Fruit fly (Drosophila melanogaster) whole organism, embryonic: ENCODE data around the gene Socs36E.

ENCODE experiments used
- Adf1 ChIP-seq: fragments of 200-800 bp; sonication (Bioruptor generic); IDR thresholded peaks from 2 replicates; pipeline ENCODE4 v1.3.6; 2022; ENCODE audit warnings: missing biosample characterization, missing genetic modification characterization
- B-H2 ChIP-seq: fragments of 200-800 bp; sonication (Bioruptor generic); optimal IDR thresholded peaks from 2 replicates; lab custom pipeline; 2018; ENCODE audit warnings: missing biosample characterization, mild to moderate bottlenecking, missing genetic modification characterization
- BtbVII ChIP-seq: fragments of 200-800 bp; sonication (Bioruptor generic); optimal IDR thresholded peaks from 3 replicates; lab custom pipeline; 2017; ENCODE audit warnings: missing biosample characterization, mild to moderate bottlenecking, missing genetic modification characterization
- Bteb2 ChIP-seq: fragments of 200-800 bp; sonication (Bioruptor generic); optimal IDR thresholded peaks from 2 replicates; lab custom pipeline; 2016; ENCODE audit warnings: missing biosample characterization, missing genetic modification characterization
- CG11456 ChIP-seq: fragments of 200-800 bp; sonication (Bioruptor generic); IDR thresholded peaks from 3 replicates; pipeline ENCODE4 v1.3.6; 2022; ENCODE audit warnings: missing biosample characterization, missing genetic modification characterization
- CG12219 ChIP-seq: fragments of 200-800 bp; sonication (Bioruptor generic); optimal IDR thresholded peaks from 3 replicates; lab custom pipeline; 2018; ENCODE audit warnings: missing biosample characterization, mild to moderate bottlenecking, missing genetic modification characterization
- CG13287 ChIP-seq: fragments of 200-800 bp; sonication (Bioruptor generic); IDR thresholded peaks from 2 replicates; pipeline ENCODE4 v1.3.6; 2022; ENCODE audit warnings: missing biosample characterization, missing genetic modification characterization; ENCODE audit not compliant: partially characterized antibody
- CG13424 ChIP-seq: fragments of 200-800 bp; sonication (Bioruptor generic); optimal IDR thresholded peaks from 2 replicates; lab custom pipeline; 2019; ENCODE audit warnings: missing biosample characterization, mild to moderate bottlenecking, missing genetic modification characterization, moderate library complexity
- CG13775 ChIP-seq: fragments of 200-800 bp; sonication (Bioruptor generic); optimal IDR thresholded peaks from 3 replicates; lab custom pipeline; 2017; ENCODE audit warnings: missing biosample characterization, mild to moderate bottlenecking, missing genetic modification characterization
- CG14441 ChIP-seq: fragments of 200-800 bp; sonication (Bioruptor generic); IDR thresholded peaks from 2 replicates; pipeline ENCODE4 v1.3.6; 2022; ENCODE audit warnings: missing biosample characterization, missing genetic modification characterization
- CG15073 ChIP-seq: fragments of 200-800 bp; sonication (Bioruptor generic); optimal IDR thresholded peaks from 2 replicates; lab custom pipeline; 2016; ENCODE audit warnings: missing biosample characterization, missing genetic modification characterization
- CG1603 ChIP-seq: fragments of 200-800 bp; sonication (Bioruptor generic); optimal IDR thresholded peaks from 2 replicates; lab custom pipeline; 2019; ENCODE audit warnings: missing biosample characterization, mild to moderate bottlenecking, missing genetic modification characterization, moderate library complexity
- CG16779 ChIP-seq: fragments of 200-800 bp; sonication (Bioruptor generic); IDR thresholded peaks from 2 replicates; pipeline ENCODE4 v1.3.6; 2022; ENCODE audit warnings: missing biosample characterization, missing genetic modification characterization
- CG17385 ChIP-seq: fragments of 200-800 bp; sonication (Bioruptor generic); optimal IDR thresholded peaks from 3 replicates; lab custom pipeline; 2018; ENCODE audit warnings: missing biosample characterization, mild to moderate bottlenecking, missing genetic modification characterization
- CG18599 ChIP-seq: fragments of 200-800 bp; sonication (Bioruptor generic); optimal IDR thresholded peaks from 3 replicates; lab custom pipeline; 2017; ENCODE audit warnings: missing biosample characterization, missing genetic modification characterization, mild to moderate bottlenecking, moderate library complexity, missing genetic modification reagents
- CG2116 ChIP-seq: fragments of 200-800 bp; sonication (Bioruptor generic); optimal IDR thresholded peaks from 3 replicates; lab custom pipeline; 2018; ENCODE audit warnings: missing biosample characterization, mild to moderate bottlenecking, missing genetic modification characterization
- CG2678 ChIP-seq: fragments of 200-800 bp; sonication (Bioruptor generic); optimal IDR thresholded peaks from 3 replicates; lab custom pipeline; 2019; ENCODE audit warnings: missing biosample characterization, mild to moderate bottlenecking, missing genetic modification characterization, moderate library complexity
- CG2875 ChIP-seq: fragments of 200-800 bp; sonication (Bioruptor generic); optimal IDR thresholded peaks from 2 replicates; lab custom pipeline; 2017; ENCODE audit warnings: missing biosample characterization, mild to moderate bottlenecking, missing genetic modification characterization, missing genetic modification reagents
- CG3407 ChIP-seq: fragments of 200-800 bp; sonication (Bioruptor generic); optimal IDR thresholded peaks from 2 replicates; lab custom pipeline; 2018; ENCODE audit warnings: missing biosample characterization, mild to moderate bottlenecking, missing genetic modification characterization
- CG4424 ChIP-seq: fragments of 200-800 bp; sonication (Bioruptor generic); optimal IDR thresholded peaks from 3 replicates; lab custom pipeline; 2016; ENCODE audit warnings: missing biosample characterization, missing genetic modification characterization
- CG4617 ChIP-seq: fragments of 200-800 bp; sonication (Bioruptor generic); optimal IDR thresholded peaks from 3 replicates; lab custom pipeline; 2016; ENCODE audit warnings: missing biosample characterization, missing genetic modification characterization, borderline replicate concordance
- CG8765 ChIP-seq: fragments of 200-800 bp; sonication (Bioruptor generic); IDR thresholded peaks from 2 replicates; pipeline ENCODE4 v1.3.6; 2022; ENCODE audit warnings: missing biosample characterization, missing genetic modification characterization
- CG9817 ChIP-seq: fragments of 200-800 bp; sonication (Bioruptor generic); optimal IDR thresholded peaks from 2 replicates; lab custom pipeline; 2018; ENCODE audit warnings: missing biosample characterization, mild to moderate bottlenecking, missing genetic modification characterization, moderate library complexity
- CHES-1-like ChIP-seq: fragments of 200-800 bp; sonication (Bioruptor generic); optimal IDR thresholded peaks from 2 replicates; lab custom pipeline; 2016; ENCODE audit warnings: missing biosample characterization, missing genetic modification characterization
- D ChIP-seq, 2 experiments: fragments of 200-800 bp in 1 of 2; fragments of >200 bp in 1 of 2; sonication (Bioruptor generic) in 1 of 2; optimal IDR thresholded peaks; 2 replicates in 1 of 2; 3 replicates in 1 of 2; lab custom pipeline; 2017; ENCODE audit warnings: mild to moderate bottlenecking in 1 of 2, missing biosample characterization in 1 of 2, missing genetic modification characterization in 1 of 2, missing genetic modification reagents in 1 of 2
- Doc3 ChIP-seq: fragments of 200-800 bp; sonication (Bioruptor generic); IDR thresholded peaks from 3 replicates; pipeline ENCODE4 v1.3.6; 2022; ENCODE audit warnings: missing biosample characterization, missing genetic modification characterization; ENCODE audit not compliant: partially characterized antibody
- Dp ChIP-seq: fragments of 200-800 bp; sonication (Bioruptor generic); optimal IDR thresholded peaks from 2 replicates; lab custom pipeline; 2018; ENCODE audit warnings: missing biosample characterization, mild to moderate bottlenecking, missing genetic modification characterization, moderate library complexity
- Hey ChIP-seq: fragments of 200-800 bp; sonication (Bioruptor generic); optimal IDR thresholded peaks from 3 replicates; lab custom pipeline; 2018; ENCODE audit warnings: missing biosample characterization, mild to moderate bottlenecking, missing genetic modification characterization
- Hr51 ChIP-seq, 2 experiments: fragments of 200-800 bp; sonication (Bioruptor generic); optimal IDR thresholded peaks; 2 replicates in 1 of 2; 3 replicates in 1 of 2; lab custom pipeline; 2016 to 2018; ENCODE audit warnings: missing biosample characterization in 2 of 2, missing genetic modification characterization in 2 of 2, mild to moderate bottlenecking in 1 of 2, moderate library complexity in 1 of 2
- Hsf ChIP-seq: fragments of 200-800 bp; sonication (Bioruptor generic); optimal IDR thresholded peaks from 3 replicates; lab custom pipeline; 2016; ENCODE audit warnings: missing biosample characterization, missing genetic modification characterization
- Jarid2 ChIP-seq: fragments of 200-800 bp; sonication (Bioruptor generic); optimal IDR thresholded peaks from 3 replicates; lab custom pipeline; 2017; ENCODE audit warnings: mild to moderate bottlenecking, missing biosample characterization, missing genetic modification reagents, missing genetic modification characterization
- Myb ChIP-seq: fragments of 200-800 bp; sonication (Bioruptor generic); optimal IDR thresholded peaks from 2 replicates; lab custom pipeline; 2016; ENCODE audit warnings: missing biosample characterization, missing genetic modification characterization
- Nf-YC ChIP-seq: fragments of 200-800 bp; optimal IDR thresholded peaks from 3 replicates; lab custom pipeline; 2019; ENCODE audit warnings: missing biosample characterization, mild to moderate bottlenecking, missing genetic modification characterization, moderate library complexity
- PHDP ChIP-seq: fragments of 200-800 bp; sonication (Bioruptor generic); optimal IDR thresholded peaks from 3 replicates; lab custom pipeline; 2018; ENCODE audit warnings: missing biosample characterization, mild to moderate bottlenecking, missing genetic modification characterization, moderate library complexity
- Six4 ChIP-seq: fragments of 200-800 bp; sonication (Bioruptor generic); optimal IDR thresholded peaks from 2 replicates; lab custom pipeline; 2016; ENCODE audit warnings: missing biosample characterization, missing genetic modification characterization
- Sox100B ChIP-seq: fragments of 200-800 bp; sonication (Bioruptor generic); optimal IDR thresholded peaks from 3 replicates; lab custom pipeline; 2018; ENCODE audit warnings: missing biosample characterization, mild to moderate bottlenecking, missing genetic modification characterization
- amos ChIP-seq: fragments of 200-800 bp; sonication (Bioruptor generic); IDR thresholded peaks from 2 replicates; pipeline ENCODE4 v1.3.6; 2022; ENCODE audit warnings: missing biosample characterization, missing genetic modification characterization; ENCODE audit not compliant: partially characterized antibody
- bsh ChIP-seq, 2 experiments: fragments of 200-800 bp; sonication (Bioruptor generic); optimal IDR thresholded peaks; 2 replicates each; lab custom pipeline; 2017 to 2018; ENCODE audit warnings: mild to moderate bottlenecking in 2 of 2, missing biosample characterization in 2 of 2, missing genetic modification characterization in 2 of 2, moderate library complexity in 1 of 2
- crc ChIP-seq: fragments of 200-800 bp; sonication (Bioruptor generic); optimal IDR thresholded peaks from 2 replicates; lab custom pipeline; 2016; ENCODE audit warnings: missing biosample characterization, missing genetic modification characterization
- dati ChIP-seq: fragments of 200-800 bp; sonication (Bioruptor generic); IDR thresholded peaks from 2 replicates; pipeline ENCODE4 v1.3.6; 2022; ENCODE audit warnings: missing biosample characterization, missing genetic modification characterization
- eyg ChIP-seq: fragments of 200-800 bp; sonication (Bioruptor generic); optimal IDR thresholded peaks from 3 replicates; lab custom pipeline; 2016; ENCODE audit warnings: missing biosample characterization, missing genetic modification characterization
- kah ChIP-seq: fragments of 200-800 bp; sonication (Bioruptor generic); optimal IDR thresholded peaks from 2 replicates; lab custom pipeline; 2018; ENCODE audit warnings: missing biosample characterization, mild to moderate bottlenecking, missing genetic modification characterization
- kay ChIP-seq: fragments of 200-800 bp; sonication (Bioruptor generic); optimal IDR thresholded peaks from 2 replicates; lab custom pipeline; 2016; ENCODE audit warnings: missing biosample characterization, missing genetic modification characterization
- luna ChIP-seq: fragments of 200-800 bp; sonication (Bioruptor generic); optimal IDR thresholded peaks from 2 replicates; lab custom pipeline; 2016; ENCODE audit warnings: missing biosample characterization, missing genetic modification characterization
- oc ChIP-seq: fragments of 200-800 bp; sonication (Bioruptor generic); optimal IDR thresholded peaks from 2 replicates; lab custom pipeline; 2018; ENCODE audit warnings: missing biosample characterization, mild to moderate bottlenecking, missing genetic modification characterization, moderate library complexity
- otp ChIP-seq: fragments of 200-800 bp; sonication (Bioruptor generic); IDR thresholded peaks from 3 replicates; pipeline ENCODE4, ENCODE4 v1.3.6; 2022; ENCODE audit warnings: missing biosample characterization, missing genetic modification characterization
- run ChIP-seq: fragments of 200-800 bp; sonication (Bioruptor generic); optimal IDR thresholded peaks from 3 replicates; lab custom pipeline; 2018; ENCODE audit warnings: missing biosample characterization, mild to moderate bottlenecking, missing genetic modification characterization
- sqz ChIP-seq: fragments of 200-800 bp; sonication (Bioruptor generic); optimal IDR thresholded peaks from 3 replicates; lab custom pipeline; 2018; ENCODE audit warnings: missing biosample characterization, mild to moderate bottlenecking, missing genetic modification characterization
- zen ChIP-seq: fragments of 200-800 bp; sonication (Bioruptor generic); optimal IDR thresholded peaks from 3 replicates; lab custom pipeline; 2018; ENCODE audit warnings: missing biosample characterization, mild to moderate bottlenecking, missing genetic modification characterization, moderate library complexity

The Socs36E gene

dm6 chr2L:18147511-18148072 lies 4.6 kb downstream of the Socs36E start (continued):
- peak; percentile 9 for TF ChIP-seq BtbVII (GFP tag; lab: Kevin White, UChicago)
- TF ChIP-seq crc (GFP tag; lab: Kevin White, UChicago): no peak
- no peak for TF ChIP-seq Six4 (GFP tag; lab: Kevin White, UChicago)
- no peak for TF ChIP-seq Dp (GFP tag; lab: Kevin White, UChicago)
- TF ChIP-seq Sox100B (GFP tag; lab: Kevin White, UChicago): no peak
- TF ChIP-seq run: no peak
- TF ChIP-seq bsh (GFP tag; optimal IDR thresholded peaks at IDR 0.05; lab: Kevin White, UChicago): no peak
- TF ChIP-seq dati (GFP tag; lab: Robert Waterston, UW): no peak
- TF ChIP-seq CG12219: no peak
- no peak for TF ChIP-seq CG13775
- TF ChIP-seq Hey (tag; lab: Kevin White, UChicago): peak; percentile 56
- no peak for TF ChIP-seq CG2875 (GFP tag; lab: Kevin White, UChicago)
- no peak for TF ChIP-seq kah (GFP tag; lab: Kevin White, UChicago)
- no peak for TF ChIP-seq Hr51 (GFP tag; optimal IDR thresholded peaks at IDR 0.05; lab: Kevin White, UChicago)
- no peak for TF ChIP-seq Doc3 (GFP tag; lab: Robert Waterston, UW)
- no peak for TF ChIP-seq CG4424
- no peak; the same call in 1 of the 2 replicates for TF ChIP-seq amos
- TF ChIP-seq CG1603 (tag; lab: Kevin White, UChicago): no peak
- no peak for TF ChIP-seq CG2678
- TF ChIP-seq CG3407 (GFP tag; lab: Kevin White, UChicago): no peak
- no peak for TF ChIP-seq CG11456 (GFP tag; lab: Robert Waterston, UW)
- no peak for TF ChIP-seq eyg (GFP tag; lab: Kevin White, UChicago)
- no peak for TF ChIP-seq D (optimal IDR thresholded peaks at IDR 0.05; lab: Kevin White, UChicago)
- no peak for TF ChIP-seq D (GFP tag; optimal IDR thresholded peaks at IDR 0.05; lab: Kevin White, UChicago)
- TF ChIP-seq Bteb2 (GFP tag; lab: Kevin White, UChicago): no peak
- TF ChIP-seq Nf-YC (tag; lab: Kevin White, UChicago): no peak
- TF ChIP-seq CG16779 (GFP tag; lab: Robert Waterston, UW): no peak
- TF ChIP-seq CG15073 (GFP tag; lab: Kevin White, UChicago): no peak
- no peak for TF ChIP-seq CG4617
- no peak for TF ChIP-seq CG2116 (GFP tag; lab: Kevin White, UChicago)
- no peak for TF ChIP-seq CG9817 (tag; lab: Kevin White, UChicago)
- no peak for TF ChIP-seq luna (GFP tag; lab: Kevin White, UChicago)
- TF ChIP-seq Myb: no peak
- TF ChIP-seq B-H2 (GFP tag; lab: Kevin White, UChicago): peak; percentile 13
- TF ChIP-seq CG18599 (GFP tag; lab: Kevin White, UChicago): peak; percentile 17
- no peak for TF ChIP-seq CG13287 (GFP tag; lab: Robert Waterston, UW)
- no peak for TF ChIP-seq Jarid2 (GFP tag; lab: Kevin White, UChicago)
- TF ChIP-seq CG17385 (GFP tag; lab: Kevin White, UChicago): no peak
- TF ChIP-seq kay: no peak
- peak; percentile 21; the same call in 1 of the 2 replicates for TF ChIP-seq Adf1 (GFP tag; lab: Robert Waterston, UW)
- TF ChIP-seq sqz (GFP tag; lab: Kevin White, UChicago): no peak
- no peak for TF ChIP-seq zen (tag; lab: Kevin White, UChicago)
- no peak for TF ChIP-seq oc (tag; lab: Kevin White, UChicago)
- TF ChIP-seq otp (GFP tag; lab: Robert Waterston, UW): no peak
- no peak for TF ChIP-seq Hsf (GFP tag; lab: Kevin White, UChicago)
- 0 out of 2 replicates have a peak, but pooled peaks have one; percentile 23 for TF ChIP-seq CG14441 (GFP tag; lab: Robert Waterston, UW)
- no peak for TF ChIP-seq CG8765
- TF ChIP-seq CHES-1-like (GFP tag; lab: Kevin White, UChicago): no peak
- no peak for TF ChIP-seq PHDP (tag; lab: Kevin White, UChicago)
- no peak for TF ChIP-seq CG13424 (tag; lab: Kevin White, UChicago)
